Fruit fly (Drosophila melanogaster): ENCODE data around the gene sws.

DNA sequence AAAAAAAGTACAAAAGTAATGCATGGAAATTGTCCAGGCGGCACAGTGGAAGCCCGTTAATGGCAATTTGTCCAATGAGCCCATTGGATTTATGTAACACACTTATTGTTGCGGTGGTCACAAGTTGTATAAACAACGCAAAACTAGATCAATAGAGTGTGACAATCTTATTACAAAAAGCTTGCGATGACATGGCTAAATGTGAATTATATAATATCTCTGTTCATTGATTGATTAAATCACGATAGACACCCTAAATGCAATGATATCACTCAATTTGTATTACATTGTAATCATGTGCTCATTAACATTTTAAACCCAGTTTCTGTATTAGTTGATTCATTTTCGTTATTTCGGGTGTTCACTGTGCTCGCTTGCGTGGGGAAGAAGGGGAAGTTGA, 10.0 kb upstream of the sws start:
- TF ChIP-seq CG8478 (optimal IDR thresholded peaks at IDR 0.05) = no peak
- TF ChIP-seq CTCF (optimal IDR thresholded peaks at IDR 0.05) = no peak
